Fruit fly (Drosophila melanogaster) whole organism, pupa: ENCODE data around the gene Gr28a.

ENCODE experiments used
- CG10348 ChIP-seq: fragments of 200-800 bp; sonication (Bioruptor generic); IDR thresholded peaks from 2 replicates; pipeline ENCODE4 v1.3.6; 2022; ENCODE audit warnings: missing biosample characterization, missing genetic modification characterization
- CG4496 ChIP-seq: fragments of 200-800 bp; sonication (Bioruptor generic); IDR thresholded peaks from 3 replicates; pipeline ENCODE4 v1.3.6; 2022; ENCODE audit warnings: missing biosample characterization, missing genetic modification characterization
- CG8159 ChIP-seq: fragments of 200-800 bp; sonication (Bioruptor generic); optimal IDR thresholded peaks from 3 replicates; lab custom pipeline; 2018; ENCODE audit warnings: missing biosample characterization, mild to moderate bottlenecking, missing genetic modification characterization, moderate library complexity
- CG8301 ChIP-seq: fragments of 200-800 bp; sonication (Bioruptor generic); optimal IDR thresholded peaks from 2 replicates; lab custom pipeline; 2018; ENCODE audit warnings: missing biosample characterization, mild to moderate bottlenecking, missing genetic modification characterization
- Pif1A ChIP-seq: fragments of 200-800 bp; sonication (Bioruptor generic); optimal IDR thresholded peaks from 3 replicates; lab custom pipeline; 2016; ENCODE audit warnings: missing biosample characterization, missing genetic modification characterization
- fd96Ca ChIP-seq: fragments of 200-800 bp; sonication (Bioruptor generic); IDR thresholded peaks from 3 replicates; pipeline ENCODE4 v1.3.6; 2022; ENCODE audit warnings: missing biosample characterization, missing genetic modification characterization
- rn ChIP-seq: fragments of 200-800 bp; sonication (Bioruptor generic); IDR thresholded peaks from 2 replicates; pipeline ENCODE4 v1.3.6; 2022; ENCODE audit warnings: missing biosample characterization, missing genetic modification characterization

DNA sequence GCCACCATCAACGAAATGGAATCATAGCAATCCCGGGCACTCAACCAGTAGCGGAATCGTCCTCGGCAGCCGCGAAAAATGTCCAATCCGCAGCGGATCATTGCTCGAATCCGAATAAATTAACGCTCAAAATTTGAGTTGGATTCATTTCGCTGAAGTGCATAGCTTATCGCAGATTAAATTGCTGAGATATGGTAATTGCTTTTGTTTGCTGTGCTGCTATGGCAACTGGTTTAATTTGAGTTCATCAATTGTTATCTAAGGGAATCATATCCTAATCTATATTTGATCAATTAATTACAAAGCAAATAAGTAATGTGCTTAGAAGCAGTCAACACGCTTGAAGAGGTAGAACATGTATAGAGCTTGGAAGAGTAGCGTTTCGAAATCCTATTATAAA, 8.1 kb upstream of the Gr28a start, which contains the start of gene Gr28b:
- TF ChIP-seq rn (no peak), Pif1A (GFP tag; lab: Kevin White, UChicago) (no peak), CG8301 (tag; lab: Kevin White, UChicago) (no peak), CG4496 (GFP tag; lab: Robert Waterston, UW) (no peak), CG8159 (tag; lab: Kevin White, UChicago) (no peak), fd96Ca (GFP tag; lab: Robert Waterston, UW) (no peak), CG10348 (GFP tag; lab: Robert Waterston, UW) (no peak)
